Worm (Caenorhabditis elegans) whole organism, late embryonic: ENCODE results near the gene gtap-2.
A peak's percentile ranks its signal among the peaks of the same experiment; 100 is the strongest.

Experiments
- C08G9.2 ChIP-seq: sonication (generic microtip); optimal IDR thresholded peaks from 2 replicates; lab custom pipeline; 2016; ENCODE audit warnings: mild to moderate bottlenecking, missing genetic modification characterization, moderate library complexity, missing compliant biosample characterization
- C38D4.7 ChIP-seq: fragments of 200-800 bp; sonication (Bioruptor generic); optimal IDR thresholded peaks from 2 replicates; lab custom pipeline; 2018; ENCODE audit warnings: mild to moderate bottlenecking, missing genetic modification characterization, moderate library complexity, missing compliant biosample characterization
- F13H6.1 ChIP-seq: sonication (generic microtip); optimal IDR thresholded peaks from 2 replicates; lab custom pipeline; 2016; ENCODE audit warnings: missing genetic modification characterization, missing compliant biosample characterization
- K02D7.2 ChIP-seq: sonication (generic microtip); optimal IDR thresholded peaks from 2 replicates; lab custom pipeline; 2017; ENCODE audit warnings: mild to moderate bottlenecking, missing genetic modification characterization, missing compliant biosample characterization
- K09A11.1 ChIP-seq: sonication (generic microtip); optimal IDR thresholded peaks from 2 replicates; lab custom pipeline; 2017; ENCODE audit warnings: antibody characterized with exemption, mild to moderate bottlenecking, missing genetic modification characterization, missing compliant biosample characterization; ENCODE audit not compliant: insufficient read depth
- Y22D7AL.16 ChIP-seq: sonication (generic microtip); optimal IDR thresholded peaks from 2 replicates; lab custom pipeline; 2016; ENCODE audit warnings: missing genetic modification characterization, missing compliant biosample characterization
- ama-1 ChIP-seq: fragments of 150-350 bp; optimal IDR thresholded peaks from 2 replicates; lab custom pipeline; 2014
- ceh-14 ChIP-seq: sonication (generic microtip); optimal IDR thresholded peaks from 2 replicates; lab custom pipeline; 2016; ENCODE audit warnings: missing genotype, missing genetic modification characterization, missing compliant biosample characterization
- ceh-19 ChIP-seq: fragments of 200-800 bp; sonication (Bioruptor generic); optimal IDR thresholded peaks from 2 replicates; lab custom pipeline; 2018; ENCODE audit warnings: mild to moderate bottlenecking, missing genetic modification characterization, missing compliant biosample characterization
- ceh-24 ChIP-seq: sonication (generic microtip); optimal IDR thresholded peaks from 2 replicates; lab custom pipeline; 2016; ENCODE audit warnings: mild to moderate bottlenecking, missing genetic modification characterization, missing compliant biosample characterization
- ceh-30 ChIP-seq: fragments of 150-350 bp; optimal IDR thresholded peaks from 2 replicates; lab custom pipeline; 2014; ENCODE audit warnings: missing biosample characterization, missing genetic modification characterization
- ceh-31 ChIP-seq: sonication (generic microtip); optimal IDR thresholded peaks from 2 replicates; lab custom pipeline; 2016; ENCODE audit warnings: missing genetic modification characterization, missing compliant biosample characterization
- ceh-45 ChIP-seq: fragments of 200-800 bp; sonication (Bioruptor generic); IDR thresholded peaks from 2 replicates; pipeline ENCODE4 v1.3.6; 2022; ENCODE audit warnings: missing genetic modification reagents, missing genetic modification characterization, missing compliant biosample characterization
- ceh-48 ChIP-seq: sonication (generic microtip); optimal IDR thresholded peaks from 2 replicates; lab custom pipeline; 2016; ENCODE audit warnings: missing genetic modification characterization, inconsistent platforms, missing compliant biosample characterization
- dve-1 ChIP-seq: sonication (generic microtip); optimal IDR thresholded peaks from 2 replicates; lab custom pipeline; 2017; ENCODE audit warnings: antibody characterized with exemption, mild to moderate bottlenecking, missing genetic modification characterization, missing compliant biosample characterization
- gmeb-2 ChIP-seq: sonication (generic microtip); optimal IDR thresholded peaks from 2 replicates; lab custom pipeline; 2016; ENCODE audit warnings: missing genetic modification characterization, inconsistent platforms, missing compliant biosample characterization
- hlh-13 ChIP-seq: fragments of 200-800 bp; sonication (Bioruptor generic); optimal IDR thresholded peaks from 2 replicates; lab custom pipeline; 2018; ENCODE audit warnings: mild to moderate bottlenecking, missing genetic modification characterization, missing compliant biosample characterization
- hlh-15 ChIP-seq: sonication (generic microtip); optimal IDR thresholded peaks from 2 replicates; lab custom pipeline; 2016; ENCODE audit warnings: missing genetic modification characterization, missing compliant biosample characterization
- hlh-30 ChIP-seq: sonication (generic microtip); optimal IDR thresholded peaks from 2 replicates; lab custom pipeline; 2017; ENCODE audit warnings: antibody characterized with exemption, missing genetic modification characterization, missing compliant biosample characterization; ENCODE audit not compliant: insufficient read depth
- hlh-6 ChIP-seq: sonication (generic microtip); optimal IDR thresholded peaks from 2 replicates; lab custom pipeline; 2016; ENCODE audit warnings: missing genotype, missing genetic modification characterization, missing compliant biosample characterization
- hlh-8 ChIP-seq: sonication (generic microtip); optimal IDR thresholded peaks from 2 replicates; lab custom pipeline; 2016; ENCODE audit warnings: missing genotype, missing genetic modification characterization, missing compliant biosample characterization
- lim-6 ChIP-seq: sonication (generic microtip); optimal IDR thresholded peaks from 2 replicates; lab custom pipeline; 2016; ENCODE audit warnings: missing genetic modification characterization, missing compliant biosample characterization
- lin-11 ChIP-seq: fragments of 200-800 bp; sonication (Bioruptor generic); optimal IDR thresholded peaks from 2 replicates; lab custom pipeline; 2018; ENCODE audit warnings: mild to moderate bottlenecking, missing genetic modification characterization, missing compliant biosample characterization
- madf-2 ChIP-seq: sonication (generic microtip); optimal IDR thresholded peaks from 2 replicates; lab custom pipeline; 2017; ENCODE audit warnings: missing genetic modification characterization, missing compliant biosample characterization
- mec-3 ChIP-seq: sonication (generic microtip); optimal IDR thresholded peaks from 2 replicates; lab custom pipeline; 2016; ENCODE audit warnings: borderline replicate concordance, missing genetic modification characterization, missing compliant biosample characterization
- nfya-1 ChIP-seq: sonication (generic microtip); optimal IDR thresholded peaks from 2 replicates; lab custom pipeline; 2017; ENCODE audit warnings: missing genetic modification characterization, mild to moderate bottlenecking, missing compliant biosample characterization, antibody characterized with exemption, moderate library complexity
- nhr-232 ChIP-seq: sonication (generic microtip); optimal IDR thresholded peaks from 2 replicates; lab custom pipeline; 2016; ENCODE audit warnings: missing genetic modification characterization, missing compliant biosample characterization
- npax-4 ChIP-seq: sonication (generic microtip); optimal IDR thresholded peaks from 2 replicates; lab custom pipeline; 2016; ENCODE audit warnings: missing genetic modification characterization, missing compliant biosample characterization
- odd-2 ChIP-seq: sonication (generic microtip); optimal IDR thresholded peaks from 2 replicates; lab custom pipeline; 2017; ENCODE audit warnings: antibody characterized with exemption, mild to moderate bottlenecking, missing genetic modification characterization, missing compliant biosample characterization
- pag-3 ChIP-seq: sonication (generic microtip); optimal IDR thresholded peaks from 2 replicates; lab custom pipeline; 2016; ENCODE audit warnings: missing compliant biosample characterization, missing genetic modification characterization, borderline replicate concordance
- pax-1 ChIP-seq: fragments of 150-350 bp; optimal IDR thresholded peaks from 2 replicates; lab custom pipeline; 2014; ENCODE audit warnings: missing biosample characterization, missing genetic modification characterization
- pha-4 ChIP-seq: fragments of 150-350 bp; optimal IDR thresholded peaks from 2 replicates; lab custom pipeline; 2018; ENCODE audit warnings: missing biosample characterization, missing genetic modification reagents, missing genetic modification characterization
- ref-2 ChIP-seq: sonication (generic microtip); optimal IDR thresholded peaks from 2 replicates; lab custom pipeline; 2016; ENCODE audit warnings: missing genetic modification characterization, missing compliant biosample characterization
- sox-2 ChIP-seq: fragments of 200-800 bp; sonication (Bioruptor generic); IDR thresholded peaks from 2 replicates; pipeline ENCODE4 v1.3.6; 2022; ENCODE audit warnings: missing genetic modification reagents, missing genetic modification characterization, missing compliant biosample characterization
- syd-9 ChIP-seq: sonication (generic microtip); optimal IDR thresholded peaks from 2 replicates; lab custom pipeline; 2016; ENCODE audit warnings: mild to moderate bottlenecking, missing genetic modification characterization, moderate library complexity, missing compliant biosample characterization
- tbx-2 ChIP-seq: sonication (generic microtip); optimal IDR thresholded peaks from 2 replicates; lab custom pipeline; 2016; ENCODE audit warnings: missing genetic modification characterization, missing compliant biosample characterization
- tbx-7 ChIP-seq: sonication (generic microtip); optimal IDR thresholded peaks from 2 replicates; lab custom pipeline; 2016; ENCODE audit warnings: missing genotype, missing genetic modification characterization, missing compliant biosample characterization
- ttx-3 ChIP-seq: sonication (generic microtip); optimal IDR thresholded peaks from 2 replicates; lab custom pipeline; 2016; ENCODE audit warnings: missing genetic modification reagents, missing genetic modification characterization, missing compliant biosample characterization
- unc-3 ChIP-seq, 2 experiments: fragments of 200-800 bp in 1 of 2; sonication (Bioruptor generic) in 1 of 2; sonication (generic microtip) in 1 of 2; conservative IDR thresholded peaks in 1 of 2; optimal IDR thresholded peaks in 1 of 2; 2 replicates each; pipeline versions ENCODE4 v1.3.6 to Lab custom; 2016 to 2022; ENCODE audit warnings: missing compliant biosample characterization in 2 of 2, missing genetic modification characterization in 2 of 2, missing genetic modification reagents in 1 of 2
- unc-42 ChIP-seq: sonication (generic microtip); optimal IDR thresholded peaks from 2 replicates; lab custom pipeline; 2016; ENCODE audit warnings: missing genotype, missing genetic modification characterization, missing compliant biosample characterization
- unc-55 ChIP-seq: sonication (generic microtip); optimal IDR thresholded peaks from 2 replicates; lab custom pipeline; 2017; ENCODE audit warnings: missing biosample characterization, missing genetic modification reagents, missing genetic modification characterization
- ztf-16 ChIP-seq: sonication (generic microtip); optimal IDR thresholded peaks from 2 replicates; lab custom pipeline; 2017; ENCODE audit warnings: missing genetic modification characterization, missing compliant biosample characterization

Gene gtap-2

DNA sequence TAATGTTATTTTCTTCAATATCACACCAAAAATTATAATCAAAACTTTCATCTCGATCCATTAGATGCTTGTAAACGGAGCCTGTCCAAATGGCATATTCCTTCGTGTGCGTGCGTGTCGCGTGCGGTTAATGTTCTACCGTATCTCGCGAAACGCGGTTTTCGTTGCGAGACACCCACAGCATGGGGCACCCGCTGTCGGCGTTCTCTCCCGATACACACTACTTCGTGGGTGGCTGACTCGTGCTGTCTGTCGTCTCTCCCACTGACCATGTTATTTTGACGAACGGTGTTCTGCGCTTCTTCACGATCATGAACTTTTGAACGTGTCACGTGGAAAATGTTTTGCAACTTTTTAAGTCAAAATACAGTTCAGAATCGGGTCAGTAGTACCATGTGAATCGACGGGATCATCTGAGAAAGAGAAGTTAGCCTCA, 42.9 kb upstream of the gtap-2 start (continued):
- TF ChIP-seq unc-42 (peak; percentile 82), gmeb-2 (tag; lab: Kevin White, UChicago) (peak; percentile 65), ceh-48 (tag; lab: Kevin White, UChicago) (no peak), syd-9 (peak; percentile 84), lin-11 (tag; lab: Kevin White, UChicago) (peak; percentile 31), tbx-7 (tag; lab: Kevin White, UChicago) (peak; percentile 59), ceh-19 (peak; percentile 76), F13H6.1 (tag; lab: Kevin White, UChicago) (peak; percentile 89), ama-1 (lab: Kevin White, UChicago) (peak; percentile 96), hlh-15 (tag; lab: Kevin White, UChicago) (no peak), ceh-14 (peak; percentile 54), npax-4 (tag; lab: Kevin White, UChicago) (no peak), pag-3 (no peak), lim-6 (tag; lab: Kevin White, UChicago) (no peak), dve-1 (tag; lab: Kevin White, UChicago) (peak; percentile 90), K02D7.2 (peak; percentile 29), ceh-24 (tag; lab: Kevin White, UChicago) (no peak), ceh-30 (tag; lab: Kevin White, UChicago) (peak; percentile 82), madf-2 (tag; lab: Kevin White, UChicago) (peak; percentile 76), pha-4 (tag; lab: Kevin White, UChicago) (no peak), tbx-2 (tag; lab: Kevin White, UChicago) (peak; percentile 92), hlh-8 (tag; lab: Kevin White, UChicago) (peak; percentile 50), nfya-1 (tag; lab: Kevin White, UChicago) (peak; percentile 99), C08G9.2 (tag; lab: Kevin White, UChicago) (peak; percentile 57)

DNA sequence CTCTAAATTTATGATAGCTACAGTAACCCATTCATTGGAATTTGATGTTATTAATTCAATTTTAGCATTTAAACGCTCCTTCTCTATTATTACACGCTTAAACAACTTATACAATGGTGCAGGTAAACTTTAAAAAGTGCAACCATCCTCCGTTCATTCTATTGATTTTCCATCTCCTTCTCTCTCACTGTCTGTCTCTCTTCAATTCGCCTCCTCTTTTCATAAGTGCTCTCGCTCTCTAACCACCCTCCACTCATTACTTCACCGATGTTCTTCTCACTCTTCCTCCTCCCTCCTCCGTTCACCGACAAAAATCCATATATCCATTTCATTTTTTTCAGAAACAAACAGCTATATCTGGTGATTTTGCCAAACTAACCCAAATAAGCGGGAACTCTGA, 42.2 kb upstream of the gtap-2 start, which contains the start of gene cbp-1:
TSS of gene cbp-1 (plus strand) at position 335 of the 400 bp plus-strand sequence.
- peak; percentile 57 for TF ChIP-seq nfya-1 (tag; lab: Kevin White, UChicago)
- no peak for TF ChIP-seq unc-42
- no peak for TF ChIP-seq hlh-6 (tag; lab: Kevin White, UChicago)
- TF ChIP-seq unc-3 (GFP tag; conservative IDR thresholded peaks at IDR 0.05; lab: Robert Waterston, UW) = no peak
- TF ChIP-seq unc-3 (tag; optimal IDR thresholded peaks at IDR 0.05; lab: Kevin White, UChicago) = no peak
- TF ChIP-seq nhr-232 = no peak
- TF ChIP-seq unc-55 (GFP tag; lab: Kevin White, UChicago) = peak; percentile 32
- peak; percentile 13 for TF ChIP-seq pax-1
- peak; percentile 41 for TF ChIP-seq ceh-31 (tag; lab: Kevin White, UChicago)
- no peak for TF ChIP-seq sox-2 (GFP tag; lab: Robert Waterston, UW)
- peak; percentile 86 for TF ChIP-seq ceh-48 (tag; lab: Kevin White, UChicago)

DNA sequence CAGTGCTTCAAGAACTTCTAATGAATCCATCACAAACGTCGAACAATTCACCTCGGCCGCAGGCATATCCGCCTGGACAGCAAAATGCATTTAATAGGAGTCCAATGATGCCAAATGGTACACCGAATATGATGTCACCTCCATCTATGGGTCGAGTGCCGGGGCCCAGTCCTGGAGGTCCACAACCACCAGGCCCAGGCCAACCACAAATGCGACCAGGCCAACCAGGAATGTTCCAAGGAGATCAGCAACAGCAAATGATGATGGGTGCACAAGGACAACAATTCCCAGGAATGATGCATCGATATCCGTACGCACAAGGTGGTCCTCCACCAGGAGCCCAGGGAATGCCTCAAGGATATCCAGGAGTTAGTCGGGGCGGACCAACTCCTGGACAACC, 41.2 kb upstream of the gtap-2 start:
- TF ChIP-seq pag-3 (no peak), ceh-14 (no peak), ttx-3 (tag; lab: Kevin White, UChicago) (no peak), madf-2 (tag; lab: Kevin White, UChicago) (no peak), tbx-2 (tag; lab: Kevin White, UChicago) (no peak), hlh-13 (GFP tag; lab: Kevin White, UChicago) (no peak), hlh-6 (tag; lab: Kevin White, UChicago) (no peak), ref-2 (peak; percentile 43), mec-3 (tag; lab: Kevin White, UChicago) (peak; percentile 37), syd-9 (no peak), odd-2 (no peak), ceh-45 (GFP tag; lab: Robert Waterston, UW) (no peak)

DNA sequence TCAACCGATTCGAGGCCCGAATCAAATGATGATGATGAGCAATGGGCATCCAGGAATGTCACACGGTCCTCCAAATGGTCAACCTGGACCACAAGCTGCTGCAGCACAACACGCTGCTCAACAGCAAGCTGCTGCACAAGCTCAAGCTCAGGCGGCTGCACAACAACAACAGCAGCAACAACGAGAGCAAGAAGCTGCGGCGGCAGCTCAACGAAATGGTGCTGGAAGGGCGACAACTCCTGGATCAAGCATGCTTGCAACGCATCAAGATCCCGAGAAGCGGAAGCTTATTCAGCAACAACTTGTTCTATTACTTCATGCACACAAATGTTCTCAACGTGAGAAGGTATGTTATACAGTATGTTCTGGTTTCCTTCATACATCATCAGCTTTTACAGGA, 40.3 kb upstream of the gtap-2 start:
- no peak for TF ChIP-seq ttx-3 (tag; lab: Kevin White, UChicago)
- TF ChIP-seq K02D7.2 = no peak
- TF ChIP-seq hlh-30 (tag; lab: Kevin White, UChicago) = no peak
- no peak for TF ChIP-seq lin-11 (tag; lab: Kevin White, UChicago)
- no peak for TF ChIP-seq nhr-232
- TF ChIP-seq unc-3 (GFP tag; conservative IDR thresholded peaks at IDR 0.05; lab: Robert Waterston, UW) = no peak
- TF ChIP-seq unc-3 (tag; optimal IDR thresholded peaks at IDR 0.05; lab: Kevin White, UChicago) = no peak
- no peak for TF ChIP-seq ztf-16 (tag; lab: Kevin White, UChicago)
- TF ChIP-seq ceh-45 (GFP tag; lab: Robert Waterston, UW) = no peak
- no peak for TF ChIP-seq Y22D7AL.16 (tag; lab: Kevin White, UChicago)
- no peak for TF ChIP-seq C38D4.7 (GFP tag; lab: Kevin White, UChicago)
- no peak for TF ChIP-seq pax-1
- no peak for TF ChIP-seq K09A11.1 (tag; lab: Kevin White, UChicago)
- TF ChIP-seq mec-3 (tag; lab: Kevin White, UChicago) = no peak
